Fruit fly (Drosophila melanogaster) whole organism, embryonic: ENCODE measurements around the gene CG6052.

Source experiments
- Adf1 ChIP-seq: fragments of 200-800 bp; sonication (Bioruptor generic); IDR thresholded peaks from 2 replicates; pipeline ENCODE4 v1.3.6; 2022; ENCODE audit warnings: missing biosample characterization, missing genetic modification characterization
- B-H1 ChIP-seq: fragments of 200-800 bp; sonication (Bioruptor generic); IDR thresholded peaks from 3 replicates; pipeline ENCODE4 v1.3.6; 2022; ENCODE audit warnings: missing biosample characterization, missing genetic modification characterization
- CG10431 ChIP-seq: fragments of 200-800 bp; sonication (Bioruptor generic); optimal IDR thresholded peaks from 3 replicates; lab custom pipeline; 2018; ENCODE audit warnings: missing biosample characterization, mild to moderate bottlenecking, missing genetic modification characterization
- CG10462 ChIP-seq: fragments of 200-800 bp; sonication (Bioruptor generic); optimal IDR thresholded peaks from 2 replicates; lab custom pipeline; 2016; ENCODE audit warnings: missing biosample characterization, missing genetic modification characterization
- CG10565 ChIP-seq: fragments of 200-800 bp; sonication (Bioruptor generic); optimal IDR thresholded peaks from 3 replicates; lab custom pipeline; 2016; ENCODE audit warnings: missing biosample characterization, mild to moderate bottlenecking, missing genetic modification characterization
- CG10959 ChIP-seq: fragments of 200-800 bp; sonication (Bioruptor generic); IDR thresholded peaks from 2 replicates; pipeline ENCODE4 v1.3.6; 2022; ENCODE audit warnings: missing biosample characterization, missing genetic modification characterization
- CG10979 ChIP-seq: fragments of 200-800 bp; sonication (Bioruptor generic); optimal IDR thresholded peaks from 2 replicates; lab custom pipeline; 2018; ENCODE audit warnings: missing biosample characterization, mild to moderate bottlenecking, missing genetic modification characterization, moderate library complexity
- CG12236 ChIP-seq: fragments of 200-800 bp; sonication (Bioruptor generic); optimal IDR thresholded peaks from 2 replicates; lab custom pipeline; 2016; ENCODE audit warnings: missing biosample characterization, missing genetic modification characterization
- CG1233 ChIP-seq: fragments of 200-800 bp; sonication (Bioruptor generic); optimal IDR thresholded peaks from 4 replicates; lab custom pipeline; 2018; ENCODE audit warnings: missing biosample characterization, mild to moderate bottlenecking, missing genetic modification characterization
- CG12942 ChIP-seq: fragments of 200-800 bp; sonication (Bioruptor generic); optimal IDR thresholded peaks from 3 replicates; lab custom pipeline; 2016; ENCODE audit warnings: missing biosample characterization, missing genetic modification characterization
- CG15601 ChIP-seq: fragments of 200-800 bp; sonication (Bioruptor generic); optimal IDR thresholded peaks from 3 replicates; lab custom pipeline; 2019; ENCODE audit warnings: missing biosample characterization, mild to moderate bottlenecking, missing genetic modification characterization, moderate library complexity
- CG15696 ChIP-seq: fragments of 200-800 bp; sonication (Bioruptor generic); optimal IDR thresholded peaks from 2 replicates; lab custom pipeline; 2019; ENCODE audit warnings: missing biosample characterization, mild to moderate bottlenecking, missing genetic modification characterization, moderate library complexity
- CG17186 ChIP-seq: fragments of 200-800 bp; sonication (Bioruptor generic); optimal IDR thresholded peaks from 3 replicates; lab custom pipeline; 2017; ENCODE audit warnings: missing biosample characterization, missing genetic modification reagents, missing genetic modification characterization
- CG17361 ChIP-seq: fragments of 200-800 bp; sonication (Bioruptor generic); IDR thresholded peaks from 3 replicates; pipeline ENCODE4 v1.3.6; 2022; ENCODE audit warnings: missing biosample characterization, missing genetic modification characterization
- CG17612 ChIP-seq: fragments of 200-800 bp; sonication (Bioruptor generic); IDR thresholded peaks from 2 replicates; pipeline ENCODE4 v1.3.6; 2022; ENCODE audit warnings: missing biosample characterization, missing genetic modification characterization
- CG17829 ChIP-seq: fragments of 200-800 bp; optimal IDR thresholded peaks from 2 replicates; lab custom pipeline; 2019; ENCODE audit warnings: missing biosample characterization, mild to moderate bottlenecking, missing genetic modification characterization, moderate library complexity
- CG17912 ChIP-seq: fragments of 200-800 bp; sonication (Bioruptor generic); optimal IDR thresholded peaks from 2 replicates; lab custom pipeline; 2018; ENCODE audit warnings: missing biosample characterization, mild to moderate bottlenecking, missing genetic modification characterization
- CG1792 ChIP-seq: fragments of 200-800 bp; sonication (Bioruptor generic); optimal IDR thresholded peaks from 2 replicates; lab custom pipeline; 2016; ENCODE audit warnings: missing biosample characterization, missing genetic modification characterization
- CG1832 ChIP-seq: fragments of 200-800 bp; sonication (Bioruptor generic); optimal IDR thresholded peaks from 2 replicates; lab custom pipeline; 2017; ENCODE audit warnings: missing biosample characterization, mild to moderate bottlenecking, missing genetic modification characterization, inconsistent platforms
- CG18764 ChIP-seq: fragments of 200-800 bp; sonication (Bioruptor generic); optimal IDR thresholded peaks from 3 replicates; lab custom pipeline; 2016; ENCODE audit warnings: missing biosample characterization, missing genetic modification characterization
- CG2120 ChIP-seq: fragments of 200-800 bp; sonication (Bioruptor generic); optimal IDR thresholded peaks from 3 replicates; lab custom pipeline; 2016; ENCODE audit warnings: missing biosample characterization, missing genetic modification characterization
- CG2199 ChIP-seq: fragments of 200-800 bp; sonication (Bioruptor generic); IDR thresholded peaks from 3 replicates; pipeline ENCODE4 v1.3.6; 2022; ENCODE audit warnings: missing biosample characterization, missing genetic modification characterization
- CG3065 ChIP-seq: fragments of 200-800 bp; sonication (Bioruptor generic); optimal IDR thresholded peaks from 2 replicates; lab custom pipeline; 2016; ENCODE audit warnings: missing biosample characterization, missing genetic modification characterization
- CG3726 ChIP-seq: fragments of 200-800 bp; sonication (Bioruptor generic); IDR thresholded peaks from 3 replicates; pipeline ENCODE4, ENCODE4 v1.3.6; 2022; ENCODE audit warnings: missing biosample characterization, missing genetic modification characterization
- CG4328 ChIP-seq: fragments of 200-800 bp; sonication (Bioruptor generic); optimal IDR thresholded peaks from 3 replicates; lab custom pipeline; 2017; ENCODE audit warnings: missing biosample characterization, missing genetic modification reagents, missing genetic modification characterization
- CG4854 ChIP-seq: fragments of 200-800 bp; sonication (Bioruptor generic); optimal IDR thresholded peaks from 2 replicates; lab custom pipeline; 2016; ENCODE audit warnings: missing biosample characterization, missing genetic modification characterization, inconsistent platforms
- CG5245 ChIP-seq: fragments of 200-800 bp; sonication (Bioruptor generic); optimal IDR thresholded peaks from 3 replicates; lab custom pipeline; 2016; ENCODE audit warnings: missing biosample characterization, missing genetic modification characterization
- CG6254 ChIP-seq: fragments of 200-800 bp; sonication (Bioruptor generic); optimal IDR thresholded peaks from 3 replicates; lab custom pipeline; 2017; ENCODE audit warnings: mild to moderate bottlenecking, missing biosample characterization, missing genetic modification reagents, missing genetic modification characterization
- CG7556 ChIP-seq: fragments of 200-800 bp; sonication (Bioruptor generic); optimal IDR thresholded peaks from 2 replicates; lab custom pipeline; 2017; ENCODE audit warnings: missing biosample characterization, mild to moderate bottlenecking, missing genetic modification characterization
- CG8765 ChIP-seq: fragments of 200-800 bp; sonication (Bioruptor generic); IDR thresholded peaks from 2 replicates; pipeline ENCODE4 v1.3.6; 2022; ENCODE audit warnings: missing biosample characterization, missing genetic modification characterization
- CG9727 ChIP-seq: fragments of 200-800 bp; sonication (Bioruptor generic); optimal IDR thresholded peaks from 3 replicates; lab custom pipeline; 2017; ENCODE audit warnings: missing biosample characterization, mild to moderate bottlenecking, missing genetic modification characterization
- Eip74EF ChIP-seq, 2 experiments: fragments of 200-800 bp in 1 of 2; fragments of >200 bp in 1 of 2; sonication (Bioruptor generic) in 1 of 2; optimal IDR thresholded peaks; 2 replicates each; lab custom pipeline; 2017 to 2019; ENCODE audit warnings: missing biosample characterization in 2 of 2, missing genetic modification characterization in 2 of 2, mild to moderate bottlenecking in 1 of 2, moderate library complexity in 1 of 2
- Gsc ChIP-seq: fragments of 200-800 bp; sonication (Bioruptor generic); IDR thresholded peaks from 2 replicates; pipeline ENCODE4 v1.3.6; 2022; ENCODE audit warnings: missing biosample characterization, missing genetic modification characterization
- Hmx ChIP-seq: fragments of 200-800 bp; sonication (Bioruptor generic); optimal IDR thresholded peaks from 2 replicates; lab custom pipeline; 2016; ENCODE audit warnings: missing biosample characterization, missing genetic modification characterization
- Max ChIP-seq: fragments of 200-800 bp; sonication (Bioruptor generic); optimal IDR thresholded peaks from 2 replicates; lab custom pipeline; 2016; ENCODE audit warnings: missing biosample characterization, mild to moderate bottlenecking, missing genetic modification characterization
- NFAT ChIP-seq: fragments of 200-800 bp; sonication (Bioruptor generic); IDR thresholded peaks from 2 replicates; pipeline ENCODE4 v1.3.6; 2022; ENCODE audit warnings: missing biosample characterization, missing genetic modification characterization
- Ssrp ChIP-seq: fragments of 200-800 bp; sonication (Bioruptor generic); optimal IDR thresholded peaks from 2 replicates; lab custom pipeline; 2018; ENCODE audit warnings: missing biosample characterization, mild to moderate bottlenecking, missing genetic modification characterization, moderate library complexity
- Taf1 ChIP-seq: fragments of 200-800 bp; sonication (Bioruptor generic); IDR thresholded peaks from 2 replicates; pipeline ENCODE4 v1.3.6; 2022; ENCODE audit warnings: missing biosample characterization, missing genetic modification characterization
- danr ChIP-seq: fragments of 200-800 bp; sonication (Bioruptor generic); IDR thresholded peaks from 2 replicates; pipeline ENCODE4 v1.3.6; 2022; ENCODE audit warnings: missing biosample characterization, missing genetic modification characterization
- esg ChIP-seq: fragments of 200-800 bp; sonication (Bioruptor generic); conservative IDR thresholded peaks from 2 replicates; pipeline ENCODE4 v1.3.6; 2022; ENCODE audit warnings: missing biosample characterization, missing genetic modification characterization
- ewg ChIP-seq: fragments of 200-800 bp; sonication (Bioruptor generic); optimal IDR thresholded peaks from 3 replicates; lab custom pipeline; 2017; ENCODE audit warnings: mild to moderate bottlenecking, missing biosample characterization, missing genetic modification reagents, missing genetic modification characterization
- fd96Cb ChIP-seq: fragments of 200-800 bp; sonication (Bioruptor generic); optimal IDR thresholded peaks from 2 replicates; lab custom pipeline; 2018; ENCODE audit warnings: missing biosample characterization, mild to moderate bottlenecking, missing genetic modification characterization, moderate library complexity
- gsb-n ChIP-seq: fragments of 200-800 bp; sonication (Bioruptor generic); optimal IDR thresholded peaks from 3 replicates; lab custom pipeline; 2018; ENCODE audit warnings: missing biosample characterization, mild to moderate bottlenecking, missing genetic modification characterization
- ham ChIP-seq: fragments of 200-800 bp; sonication (Bioruptor generic); IDR thresholded peaks from 2 replicates; pipeline ENCODE4 v1.3.6; 2022; ENCODE audit warnings: missing biosample characterization, missing genetic modification characterization
- klu ChIP-seq: fragments of 200-800 bp; sonication (Bioruptor generic); IDR thresholded peaks from 2 replicates; pipeline ENCODE4 v1.3.6; 2022; ENCODE audit warnings: missing biosample characterization, missing genetic modification characterization
- nmo ChIP-seq: fragments of 200-800 bp; sonication (Bioruptor generic); optimal IDR thresholded peaks from 2 replicates; lab custom pipeline; 2018; ENCODE audit warnings: missing biosample characterization, mild to moderate bottlenecking, missing genetic modification characterization, moderate library complexity
- p53 ChIP-seq: fragments of 200-800 bp; sonication (Bioruptor generic); optimal IDR thresholded peaks from 2 replicates; lab custom pipeline; 2016; ENCODE audit warnings: missing biosample characterization, missing genetic modification characterization
- ranshi ChIP-seq: fragments of 200-800 bp; sonication (Bioruptor generic); IDR thresholded peaks from 2 replicates; pipeline ENCODE4 v1.3.6; 2022; ENCODE audit warnings: missing biosample characterization, missing genetic modification characterization
- ttk ChIP-seq: fragments of 200-800 bp; sonication (Bioruptor generic); IDR thresholded peaks from 2 replicates; pipeline ENCODE4 v2.1.2; 2022; ENCODE audit warnings: missing biosample characterization, missing genetic modification characterization

The CG6052 gene

dm6 chr3L:17757156-17758083, 28.2 kb upstream of the CG6052 start (continued):
- TF ChIP-seq nmo (peak; percentile 94), CG10462 (peak; percentile 67), ham (GFP tag; lab: Robert Waterston, UW) (no peak), CG18764 (GFP tag; lab: Kevin White, UChicago) (peak; percentile 55), CG3065 (GFP tag; lab: Kevin White, UChicago) (peak; percentile 51), CG17612 (GFP tag; lab: Robert Waterston, UW) (no peak), CG4854 (no peak), CG5245 (peak; percentile 69), CG17361 (GFP tag; lab: Robert Waterston, UW) (peak; percentile 96), CG9727 (GFP tag; lab: Kevin White, UChicago) (peak; percentile 93), esg (GFP tag; lab: Robert Waterston, UW) (peak; percentile 71), gsb-n (tag; lab: Kevin White, UChicago) (peak; percentile 90), Adf1 (GFP tag; lab: Robert Waterston, UW) (no peak), ewg (GFP tag; lab: Kevin White, UChicago) (peak; percentile 82), CG10959 (GFP tag; lab: Robert Waterston, UW) (peak; percentile 70), CG2199 (GFP tag; lab: Robert Waterston, UW) (0 out of 3 replicates have a peak, but pooled peaks have one; percentile 12), CG6254 (GFP tag; lab: Kevin White, UChicago) (peak; percentile 89), CG12942 (GFP tag; lab: Kevin White, UChicago) (peak; percentile 35), p53 (GFP tag; lab: Kevin White, UChicago) (no peak), Gsc (GFP tag; lab: Robert Waterston, UW) (no peak), CG10565 (GFP tag; lab: Kevin White, UChicago) (no peak), CG17912 (GFP tag; lab: Kevin White, UChicago) (no peak), CG17186 (peak; percentile 57), ttk (peak; percentile 47; the same call in 1 of the 2 replicates), danr (peak; percentile 49; the same call in 1 of the 2 replicates), CG15601 (tag; lab: Kevin White, UChicago) (peak; percentile 82), NFAT (no peak), ranshi (GFP tag; lab: Robert Waterston, UW) (peak; percentile 26; the same call in 1 of the 2 replicates), CG4328 (GFP tag; lab: Kevin White, UChicago) (peak; percentile 48), Ssrp (tag; lab: Kevin White, UChicago) (peak; percentile 85), CG17829 (tag; lab: Kevin White, UChicago) (peak; percentile 92), CG1792 (GFP tag; lab: Kevin White, UChicago) (no peak), CG10431 (GFP tag; lab: Kevin White, UChicago) (peak; percentile 80), CG1832 (no peak), Eip74EF (GFP tag; optimal IDR thresholded peaks at IDR 0.05; lab: Kevin White, UChicago) (peak in 1 of 2 experiments; percentile 72), CG2120 (GFP tag; lab: Kevin White, UChicago) (peak; percentile 30), CG8765 (GFP tag; lab: Robert Waterston, UW) (no peak; the same call in 1 of the 2 replicates), klu (no peak), Max (GFP tag; lab: Kevin White, UChicago) (peak; percentile 76), fd96Cb (tag; lab: Kevin White, UChicago) (peak; percentile 86), Taf1 (GFP tag; lab: Robert Waterston, UW) (no peak), CG1233 (GFP tag; lab: Kevin White, UChicago) (peak; percentile 69), CG3726 (GFP tag; lab: Robert Waterston, UW) (no peak; the same call in 2 of the 3 replicates), CG15696 (peak; percentile 91), Hmx (GFP tag; lab: Kevin White, UChicago) (no peak), CG7556 (GFP tag; lab: Kevin White, UChicago) (peak; percentile 92), CG10979 (tag; lab: Kevin White, UChicago) (peak; percentile 95), CG12236 (peak; percentile 55), B-H1 (GFP tag; lab: Robert Waterston, UW) (peak; percentile 54; the same call in 2 of the 3 replicates)
